Fruit fly (Drosophila melanogaster): Measurements from ENCODE around the gene lz.
A peak's percentile ranks its signal among the peaks of the same experiment; 100 is the strongest.

Gene lz

dm6 chrX:9352112-9353096 lies 68.0 kb downstream of the lz start (continued):
- no peak for TF ChIP-seq CG12236 (GFP tag; optimal IDR thresholded peaks at IDR 0.05)
- peak; percentile 51 for TF ChIP-seq dmrt11E (tag; optimal IDR thresholded peaks at IDR 0.05)
- TF ChIP-seq Asciz (GFP tag; optimal IDR thresholded peaks at IDR 0.05) = peak; percentile 77
- peak; percentile 60 for TF ChIP-seq Ravus (GFP tag; IDR thresholded peaks at IDR 0.05)
- peak; percentile 77 for TF ChIP-seq CG13624 (GFP tag; optimal IDR thresholded peaks at IDR 0.05)
- no peak for TF ChIP-seq CG13287 (GFP tag; IDR thresholded peaks at IDR 0.05; ENCODE audit: partially characterized antibody)
- TF ChIP-seq CG4707 (GFP tag; optimal IDR thresholded peaks at IDR 0.05) = peak; percentile 55
- TF ChIP-seq Hand (GFP tag; optimal IDR thresholded peaks at IDR 0.05) = peak; percentile 77
- TF ChIP-seq CG15601 (tag; optimal IDR thresholded peaks at IDR 0.05) = peak; percentile 52
- TF ChIP-seq ERR (GFP tag; optimal IDR thresholded peaks at IDR 0.05) = peak; percentile 39
- TF ChIP-seq CG11560 (tag; IDR thresholded peaks at IDR 0.05) = peak; percentile 37; the same call in 1 of the 3 replicates
- peak; percentile 56 for TF ChIP-seq CG7928 (GFP tag; optimal IDR thresholded peaks at IDR 0.05)
- TF ChIP-seq CG11696 (GFP tag; IDR thresholded peaks at IDR 0.05) = peak; percentile 32; the same call in 1 of the 2 replicates
- peak; percentile 81 for TF ChIP-seq CG14441 (GFP tag; IDR thresholded peaks at IDR 0.05)
- TF ChIP-seq CG12071 (GFP tag; optimal IDR thresholded peaks at IDR 0.05) = peak; percentile 84
- peak; percentile 74 for TF ChIP-seq gro (GFP tag; optimal IDR thresholded peaks at IDR 0.05)
- TF ChIP-seq shn (GFP tag; optimal IDR thresholded peaks at IDR 0.05) = peak; percentile 23
- peak; percentile 60 for TF ChIP-seq wor (GFP tag; IDR thresholded peaks at IDR 0.05)
- no peak for TF ChIP-seq lbe (GFP tag; optimal IDR thresholded peaks at IDR 0.05)
- TF ChIP-seq stwl (tag; optimal IDR thresholded peaks at IDR 0.05) = no peak
- TF ChIP-seq Six4 (GFP tag; optimal IDR thresholded peaks at IDR 0.05) = peak; percentile 70
- peak; percentile 70 for TF ChIP-seq al (GFP tag; IDR thresholded peaks at IDR 0.05)
- peak; percentile 46 for TF ChIP-seq CG7786 (GFP tag; optimal IDR thresholded peaks at IDR 0.05)
- peak; percentile 14 for TF ChIP-seq bigmax (GFP tag; optimal IDR thresholded peaks at IDR 0.05)
- peak; percentile 67 for TF ChIP-seq CG10274 (GFP tag; optimal IDR thresholded peaks at IDR 0.05)
- TF ChIP-seq Oli (tag; optimal IDR thresholded peaks at IDR 0.05) = peak; percentile 86
- peak in 1 of 2 experiments; percentile 83 for TF ChIP-seq bsh (GFP tag; optimal IDR thresholded peaks at IDR 0.05)
- TF ChIP-seq HHEX (GFP tag; optimal IDR thresholded peaks at IDR 0.05) = peak; percentile 84
- peak; percentile 55 for TF ChIP-seq CG18764 (GFP tag; optimal IDR thresholded peaks at IDR 0.05)
- TF ChIP-seq CG4424 (GFP tag; optimal IDR thresholded peaks at IDR 0.05) = peak; percentile 77
- no peak for TF ChIP-seq tll (GFP tag; optimal IDR thresholded peaks at IDR 0.05)
- TF ChIP-seq CG14050 (GFP tag; IDR thresholded peaks at IDR 0.05) = peak; percentile 68
- peak; percentile 50 for TF ChIP-seq CG14667 (GFP tag; IDR thresholded peaks at IDR 0.05)
- peak; percentile 39 for TF ChIP-seq Myb (GFP tag; optimal IDR thresholded peaks at IDR 0.05)
- TF ChIP-seq CG6683 (GFP tag; optimal IDR thresholded peaks at IDR 0.05) = peak; percentile 73
- peak; percentile 17 for TF ChIP-seq en (GFP tag; optimal IDR thresholded peaks at IDR 0.05)
- TF ChIP-seq Pdp1 (GFP tag; optimal IDR thresholded peaks at IDR 0.05) = peak; percentile 63 to 75
- peak; percentile 76 for TF ChIP-seq CG17328 (GFP tag; IDR thresholded peaks at IDR 0.05)
- peak; percentile 85 for TF ChIP-seq CG12219 (GFP tag; optimal IDR thresholded peaks at IDR 0.05)
- peak; percentile 85 for TF ChIP-seq vfl (GFP tag; optimal IDR thresholded peaks at IDR 0.05)
- no peak for TF ChIP-seq pan (optimal IDR thresholded peaks at IDR 0.05)
- peak in 1 of 2 experiments; percentile 82 for TF ChIP-seq pan (GFP tag; optimal IDR thresholded peaks at IDR 0.05 in 1 of 2, IDR thresholded peaks at IDR 0.05 in 1 of 2)
- peak; percentile 50; the same call in 1 of the 2 replicates for TF ChIP-seq MBD-R2 (GFP tag; IDR thresholded peaks at IDR 0.05)
- TF ChIP-seq CG32532 (GFP tag; IDR thresholded peaks at IDR 0.05) = peak; percentile 89
- TF ChIP-seq schlank (tag; optimal IDR thresholded peaks at IDR 0.05) = peak; percentile 78
- peak; percentile 10 for TF ChIP-seq pzg (GFP tag; optimal IDR thresholded peaks at IDR 0.05)
- no peak for TF ChIP-seq pfk (GFP tag; optimal IDR thresholded peaks at IDR 0.05)
- peak; percentile 46 for TF ChIP-seq Bdp1 (GFP tag; optimal IDR thresholded peaks at IDR 0.05)

Data from whole organism, embryonic.